Fruit fly (Drosophila melanogaster): Measurements from ENCODE around the gene Cyp18a1.
A peak's percentile ranks its signal among the peaks of the same experiment; 100 is the strongest.

Cyp18a1 gene

DNA sequence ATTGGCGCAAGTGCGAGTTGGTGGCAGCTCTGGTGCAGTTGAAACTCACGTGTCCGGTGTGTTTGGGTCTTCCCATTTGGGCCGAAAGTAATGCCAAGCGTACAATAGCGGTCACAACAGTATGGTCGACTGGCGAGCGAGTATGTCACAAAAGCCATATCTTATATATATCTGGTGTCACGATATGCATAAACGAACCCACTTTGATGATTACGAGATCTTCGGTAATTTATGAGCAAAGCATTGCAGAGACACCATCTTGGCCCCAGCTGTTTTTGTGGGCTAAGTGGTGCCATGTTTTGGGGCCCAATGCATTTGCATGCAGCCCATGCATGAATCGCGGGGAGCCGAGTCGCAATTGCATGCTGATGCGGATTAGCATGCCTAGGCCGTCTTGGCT is 14.0 kb downstream of the Cyp18a1 start:
- TF ChIP-seq CG17801 (GFP tag; optimal IDR thresholded peaks at IDR 0.05; ENCODE audit: partially characterized antibody), result no peak

DNA sequence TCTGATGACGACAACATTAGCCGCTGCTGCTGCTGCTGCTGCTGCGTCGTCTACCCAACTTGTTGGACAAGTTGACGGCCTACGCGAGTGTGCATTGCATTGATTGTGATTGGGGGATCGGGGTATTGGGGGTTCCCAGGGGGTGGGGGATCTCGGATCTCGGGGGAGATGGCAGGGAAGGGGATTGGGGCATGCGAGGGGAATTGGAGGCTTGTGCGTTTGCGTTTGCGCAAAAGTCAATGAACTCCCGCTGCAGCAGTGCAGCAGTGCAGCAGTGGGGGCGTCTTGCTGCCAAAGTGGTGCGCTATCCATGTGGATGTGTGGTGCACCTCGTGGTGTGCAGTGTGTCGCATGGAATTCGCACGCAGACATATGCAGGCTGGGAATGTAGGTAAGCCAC is 16.1 kb downstream of the Cyp18a1 start:
- no peak for TF ChIP-seq CG17801 (GFP tag; optimal IDR thresholded peaks at IDR 0.05; ENCODE audit: partially characterized antibody)

DNA sequence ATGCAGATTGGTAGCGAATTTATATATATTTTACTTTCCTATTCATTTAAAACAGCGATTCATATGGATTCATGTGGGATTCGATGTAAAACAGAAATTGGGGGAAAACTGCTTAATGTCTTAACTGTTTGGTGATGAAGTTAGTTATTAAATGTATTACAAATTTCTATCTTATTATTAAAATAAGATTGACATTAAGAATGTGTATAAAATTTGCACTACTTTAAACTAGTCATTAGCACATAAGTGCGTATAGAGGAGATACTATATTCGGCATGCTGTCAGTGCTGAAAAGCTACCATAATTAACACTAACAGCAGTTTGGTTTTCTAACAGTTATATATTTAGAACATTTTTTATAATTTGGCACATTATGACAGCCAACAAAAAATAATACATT is 17.1 kb downstream of the Cyp18a1 start:
- no peak for TF ChIP-seq CG17801 (GFP tag; optimal IDR thresholded peaks at IDR 0.05; ENCODE audit: partially characterized antibody)

DNA sequence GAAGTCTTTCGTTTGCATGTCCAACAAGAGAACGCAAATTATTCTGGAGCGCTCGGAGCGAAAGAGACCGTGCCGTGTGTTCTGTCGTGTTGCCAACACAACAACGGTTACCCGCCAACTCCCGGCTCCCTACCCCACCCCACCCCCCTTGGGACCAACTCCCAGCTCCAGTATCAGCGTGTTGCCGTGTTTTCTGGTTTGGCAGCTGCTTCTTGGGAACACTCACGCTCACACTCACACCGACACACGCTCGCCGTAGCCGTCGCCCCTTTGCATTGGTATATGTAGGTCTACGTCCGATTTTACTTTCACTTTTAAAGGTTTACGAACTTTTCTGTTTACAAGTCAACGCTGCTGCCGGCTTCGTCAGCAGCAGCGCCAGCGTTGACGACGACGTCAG is 17.6 kb downstream of the Cyp18a1 start:
- TF ChIP-seq CG17801 (GFP tag; optimal IDR thresholded peaks at IDR 0.05; ENCODE audit: partially characterized antibody), result no peak

DNA sequence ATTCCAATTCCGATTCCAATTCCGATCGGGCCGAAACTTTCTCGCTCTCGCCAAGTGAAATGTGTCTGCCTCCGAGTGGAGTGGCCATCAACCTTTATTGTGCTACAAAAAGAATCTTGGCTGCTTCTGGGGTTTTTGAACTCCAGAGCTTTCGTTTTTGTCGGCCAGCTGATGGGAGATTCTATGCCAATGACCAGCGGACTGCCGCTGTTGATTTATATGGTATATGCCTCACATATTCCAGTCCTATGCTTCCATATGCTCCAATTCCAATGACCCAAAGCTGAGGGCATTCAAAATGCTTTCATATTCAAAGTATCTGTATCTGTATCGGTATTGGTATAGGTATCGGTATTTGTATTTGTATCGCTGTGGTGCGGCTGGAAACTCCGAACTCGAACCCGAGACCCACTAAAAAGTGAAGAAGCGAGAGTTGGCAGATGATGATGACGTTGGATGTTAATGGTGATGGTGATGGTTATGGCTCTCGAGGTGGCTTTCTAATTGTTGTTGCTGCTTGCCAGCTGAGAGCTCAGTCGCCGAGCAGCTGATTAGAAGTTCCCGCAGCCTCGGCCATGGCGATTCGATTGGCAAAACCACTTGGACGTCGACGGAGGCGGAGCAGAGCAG is 19.8 kb downstream of the Cyp18a1 start:
- TF ChIP-seq CG17801 (GFP tag; optimal IDR thresholded peaks at IDR 0.05; ENCODE audit: partially characterized antibody), result no peak

DNA sequence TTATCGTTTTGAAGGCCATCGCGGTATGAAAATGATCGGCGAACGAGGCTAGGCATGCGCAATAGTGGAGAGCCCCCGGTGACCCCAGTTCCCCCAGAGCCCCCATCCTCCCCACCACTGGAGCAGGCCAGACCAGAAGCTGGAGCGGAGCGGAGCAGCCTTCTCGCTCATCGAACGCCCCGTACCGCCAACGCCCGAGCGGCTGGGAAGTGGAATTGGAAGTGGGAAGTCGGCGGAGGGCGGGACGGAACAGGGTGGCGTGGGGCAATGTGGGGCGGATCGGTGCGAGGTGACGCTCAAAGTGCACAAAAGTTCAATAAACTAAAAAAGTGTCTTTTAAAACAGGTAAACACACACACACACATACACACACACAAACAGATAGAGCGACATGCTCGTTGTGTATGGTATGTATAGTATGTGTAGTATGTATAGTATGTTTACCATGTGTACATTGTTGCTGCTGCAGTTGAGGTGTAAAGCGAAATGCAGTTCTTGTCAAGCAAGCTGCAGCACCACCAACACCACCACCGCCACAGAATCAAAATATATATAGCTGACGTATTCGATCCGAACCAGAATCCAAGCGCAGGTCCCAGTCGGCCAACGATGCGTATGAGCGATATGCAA is 21.2 kb downstream of the Cyp18a1 start:
- TF ChIP-seq CG17801 (GFP tag; optimal IDR thresholded peaks at IDR 0.05; ENCODE audit: partially characterized antibody), result no peak

DNA sequence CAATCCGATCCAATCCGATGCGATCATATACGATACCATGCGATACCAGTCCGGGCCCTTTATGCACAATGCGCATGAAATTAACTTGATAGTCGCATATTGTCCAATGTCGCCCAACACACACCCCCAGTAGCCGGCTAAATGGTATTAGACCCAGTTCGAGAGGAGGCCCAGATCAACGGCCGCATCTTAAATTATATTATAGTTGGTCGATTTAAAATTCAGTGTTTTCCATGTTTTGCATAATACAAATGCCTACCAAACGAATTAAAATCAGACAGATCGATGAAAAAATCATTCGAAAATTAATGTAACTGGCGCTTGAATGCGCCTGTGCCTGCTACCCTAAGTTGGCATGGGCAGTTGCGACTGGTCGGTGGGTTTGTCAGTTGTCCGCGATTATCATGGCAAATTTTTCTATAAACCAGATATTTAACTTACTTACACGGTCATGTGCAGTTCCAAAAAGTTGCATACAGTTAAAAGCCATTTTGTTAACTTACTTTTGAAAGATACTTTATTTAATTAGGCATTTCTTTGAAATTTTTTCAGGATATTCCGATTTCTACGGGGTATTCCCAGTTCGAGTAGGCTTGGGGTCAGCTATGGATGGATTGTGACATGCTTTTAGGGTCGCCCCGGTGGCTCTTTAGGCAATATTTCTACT is 22.9 kb downstream of the Cyp18a1 start:
- no peak for TF ChIP-seq CG17801 (GFP tag; optimal IDR thresholded peaks at IDR 0.05; ENCODE audit: partially characterized antibody)

DNA sequence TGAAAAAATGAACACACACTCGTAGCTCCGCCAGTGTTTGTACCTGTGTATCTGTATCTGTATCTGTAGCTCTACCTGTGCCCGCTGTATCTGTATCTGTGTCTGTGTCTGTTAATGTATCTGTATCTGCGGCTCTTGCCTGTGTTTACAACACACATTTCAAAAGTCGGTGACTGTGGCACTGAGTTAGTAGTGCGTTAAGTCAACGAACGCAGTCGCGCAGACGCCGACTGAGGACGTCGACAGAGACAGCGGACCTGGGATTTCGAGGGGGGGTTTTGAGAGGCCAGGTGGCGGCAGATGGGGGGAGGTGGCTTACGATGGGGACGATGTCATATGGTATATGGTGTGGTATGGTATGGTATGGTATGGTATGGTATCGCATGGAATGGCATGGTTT is 24.5 kb downstream of the Cyp18a1 start:
- TF ChIP-seq CG17801 (GFP tag; optimal IDR thresholded peaks at IDR 0.05; ENCODE audit: partially characterized antibody), result no peak

DNA sequence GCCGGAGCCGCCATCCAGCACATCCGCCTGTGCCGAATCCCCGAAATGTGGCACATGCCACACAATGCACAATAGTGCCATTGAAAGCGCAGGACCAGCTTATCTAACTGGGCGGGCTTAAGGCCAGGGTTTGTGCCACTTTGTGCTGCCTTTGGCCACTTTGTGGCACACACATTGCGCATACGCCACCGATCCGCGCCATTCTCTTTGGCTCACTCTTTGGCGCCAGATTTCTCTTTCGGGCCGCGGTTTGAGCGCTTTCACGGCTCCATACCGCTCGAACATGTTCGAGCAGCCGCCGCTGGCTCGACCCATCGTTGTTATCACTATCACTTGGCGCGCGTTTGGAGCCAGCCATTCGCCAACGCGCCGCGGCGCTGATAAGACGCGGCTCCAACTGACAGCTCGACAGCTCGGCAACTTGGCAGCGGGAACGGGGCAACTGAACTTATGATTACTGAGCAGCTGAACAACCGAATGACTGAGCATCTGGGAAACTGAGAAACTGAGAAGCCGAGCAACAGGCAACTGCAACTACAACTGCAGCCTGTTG is 27.1 kb downstream of the Cyp18a1 start:
- TF ChIP-seq CG17801 (GFP tag; optimal IDR thresholded peaks at IDR 0.05; ENCODE audit: partially characterized antibody), result no peak

DNA sequence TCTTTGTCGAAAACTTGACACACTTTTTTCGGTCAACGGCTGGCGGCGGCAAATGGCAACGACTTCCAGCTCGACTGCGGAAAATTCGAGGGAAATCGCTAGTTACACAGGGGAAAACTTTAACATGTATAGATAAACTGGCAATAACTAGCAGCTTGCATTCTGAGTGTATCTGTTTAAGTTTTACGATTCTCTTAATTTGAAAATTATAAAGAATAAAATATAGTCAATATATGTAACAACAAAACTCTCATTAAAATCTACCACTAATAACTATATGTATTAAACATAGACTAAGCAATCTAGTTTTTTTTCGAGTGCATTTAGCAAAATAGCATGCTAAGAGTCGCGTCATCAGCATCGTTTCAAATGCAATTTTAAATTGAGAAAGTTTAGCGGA is 29.5 kb downstream of the Cyp18a1 start:
- TF ChIP-seq CG17801 (GFP tag; optimal IDR thresholded peaks at IDR 0.05; ENCODE audit: partially characterized antibody), result no peak

DNA sequence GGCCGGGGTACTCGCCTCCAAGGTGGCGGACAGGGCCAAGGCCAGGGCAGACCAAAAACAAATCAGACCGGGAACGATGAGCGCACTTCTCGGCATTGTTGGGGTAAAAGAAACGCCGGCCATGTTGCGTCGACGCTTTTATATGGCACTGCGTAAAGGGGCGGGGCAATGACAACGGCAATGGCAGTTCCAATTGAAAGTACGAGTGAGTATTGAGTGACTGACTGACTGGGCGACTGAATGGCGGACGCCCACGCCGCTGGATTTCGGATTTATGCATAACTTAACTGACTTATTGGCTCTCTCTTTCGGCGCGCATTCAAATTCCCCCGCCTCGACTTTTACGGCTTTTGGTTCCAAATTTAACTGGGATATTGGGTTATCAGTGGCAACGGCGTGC is 30.8 kb downstream of the Cyp18a1 start, which contains the start of gene CG6696:
Gene CG6696, minus strand, starts transcription at position 101 of the 400 bp plus-strand sequence.
- TF ChIP-seq CG17801 (GFP tag; optimal IDR thresholded peaks at IDR 0.05; ENCODE audit: partially characterized antibody), result no peak

DNA sequence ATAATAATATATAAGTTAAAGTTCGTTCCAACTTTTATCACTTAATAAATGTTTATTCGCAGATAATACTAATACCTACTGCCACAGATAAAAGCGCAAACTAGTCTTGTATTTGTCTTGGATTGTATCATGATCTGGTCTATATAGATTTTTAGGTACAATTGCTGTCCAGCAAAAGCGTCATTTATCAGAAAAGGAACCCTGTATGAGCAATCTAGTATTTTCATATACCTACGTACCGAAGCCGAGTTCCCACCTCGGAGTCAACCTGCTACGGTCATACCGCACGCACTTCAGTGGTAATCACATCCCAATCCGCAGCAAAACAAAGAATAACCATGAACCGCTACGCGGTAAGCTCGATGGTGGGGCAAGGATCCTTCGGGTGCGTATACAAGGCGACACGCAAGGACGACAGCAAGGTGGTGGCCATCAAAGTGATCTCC is 35.3 kb downstream of the Cyp18a1 start, which contains the start of gene fu:
Gene fu, plus strand, starts transcription at position 254 of the 446 bp plus-strand sequence.
- peak; percentile 54 for TF ChIP-seq CG17801 (GFP tag; optimal IDR thresholded peaks at IDR 0.05; ENCODE audit: partially characterized antibody)

DNA sequence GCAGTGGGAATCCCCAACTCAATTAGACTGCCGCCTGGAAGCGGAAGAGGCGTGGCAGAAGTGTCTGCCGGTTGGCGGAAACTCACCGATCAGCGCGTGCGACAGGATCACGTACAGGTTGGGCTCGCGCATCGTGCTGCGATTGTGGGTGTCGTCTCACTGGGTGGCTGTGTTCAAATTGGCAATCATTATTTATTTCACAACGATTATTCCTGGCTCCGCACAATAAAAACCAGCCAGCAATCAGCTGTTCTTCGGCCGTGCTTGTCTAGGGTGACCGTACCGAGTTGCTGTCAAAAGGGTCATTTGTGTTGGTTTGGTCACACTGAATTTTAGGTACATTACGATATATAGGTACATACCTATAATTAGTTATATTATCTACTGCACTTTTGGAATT is 35.8 kb downstream of the Cyp18a1 start, which contains the start of gene CG6659:
Gene CG6659, minus strand, starts transcription at position 275 of the 400 bp plus-strand sequence.
- TF ChIP-seq CG17801 (GFP tag; optimal IDR thresholded peaks at IDR 0.05; ENCODE audit: partially characterized antibody), result no peak

DNA sequence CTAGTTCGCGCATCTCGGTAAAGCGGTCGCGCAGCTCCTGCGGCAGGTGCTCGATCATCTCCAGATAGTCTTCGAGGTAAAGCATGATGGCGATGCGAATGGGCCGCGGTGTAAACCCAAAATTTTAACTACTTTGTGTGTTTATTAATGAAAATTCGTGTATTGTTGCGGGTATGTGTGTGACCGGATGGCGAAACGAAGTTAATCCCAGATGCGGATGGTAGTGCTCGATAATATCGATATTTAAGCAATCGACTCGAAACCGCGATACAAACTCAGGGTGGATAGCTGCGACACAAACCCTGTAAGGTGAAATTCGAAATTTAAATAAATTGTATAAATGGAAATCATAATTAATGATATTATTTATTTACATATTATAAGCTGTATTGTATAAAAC is 40.0 kb downstream of the Cyp18a1 start, which contains the start of gene Ing3:
Gene Ing3, minus strand, starts transcription at position 213 of the 400 bp plus-strand sequence.
- TF ChIP-seq CG17801 (GFP tag; optimal IDR thresholded peaks at IDR 0.05; ENCODE audit: partially characterized antibody), result no peak

DNA sequence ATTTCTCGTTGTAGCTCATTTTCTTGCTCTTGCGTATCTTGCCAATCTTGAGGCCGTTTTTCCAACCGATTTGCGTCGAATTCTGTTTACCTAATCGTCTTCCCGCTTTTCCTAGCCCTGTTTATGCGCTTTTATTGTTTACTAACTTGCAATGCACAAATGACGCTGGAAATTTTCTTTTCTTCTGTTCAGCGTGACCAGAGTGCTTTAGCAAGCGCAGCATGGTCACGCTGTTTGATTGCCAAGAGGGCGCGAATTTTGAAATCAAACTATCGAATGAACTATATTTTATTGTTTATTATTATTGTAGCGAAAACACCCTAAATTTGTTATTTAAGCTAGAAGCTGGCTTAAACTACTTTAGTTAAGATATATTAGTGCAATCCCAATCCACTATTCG is 42.6 kb downstream of the Cyp18a1 start, which contains the start of gene Hou:
Gene Hou, minus strand, starts transcription at position 193 of the 400 bp plus-strand sequence.
- no peak for TF ChIP-seq CG17801 (GFP tag; optimal IDR thresholded peaks at IDR 0.05; ENCODE audit: partially characterized antibody)
